Worm (Caenorhabditis elegans) whole organism, young adult: ENCODE measurements around the gene kvs-3.

Source experiments
- B0261.1 ChIP-seq: sonication (generic microtip); optimal IDR thresholded peaks from 2 replicates; lab custom pipeline; 2016; ENCODE audit warnings: mild to moderate bottlenecking, missing genetic modification characterization, moderate library complexity, missing compliant biosample characterization
- D2030.7 ChIP-seq: fragments of 200-800 bp; sonication (Bioruptor generic); IDR thresholded peaks from 2 replicates; pipeline ENCODE4 v1.3.6; 2022; ENCODE audit warnings: missing genetic modification reagents, missing genetic modification characterization, missing compliant biosample characterization
- F22D6.2 ChIP-seq: sonication (generic microtip); optimal IDR thresholded peaks from 2 replicates; lab custom pipeline; 2016; ENCODE audit warnings: mild to moderate bottlenecking, missing genetic modification characterization, missing compliant biosample characterization
- F33H1.4 ChIP-seq: fragments of 200-800 bp; sonication (Bioruptor generic); IDR thresholded peaks from 2 replicates; pipeline ENCODE4 v1.3.6; 2022; ENCODE audit warnings: missing genetic modification reagents, missing genetic modification characterization, missing compliant biosample characterization
- F37B4.10 ChIP-seq: fragments of 200-800 bp; sonication (Bioruptor generic); IDR thresholded peaks from 2 replicates; pipeline ENCODE4 v1.3.6; 2022; ENCODE audit warnings: missing genetic modification characterization, missing compliant biosample characterization
- F57C9.4 ChIP-seq: sonication (generic microtip); optimal IDR thresholded peaks from 2 replicates; lab custom pipeline; 2017; ENCODE audit warnings: mild to moderate bottlenecking, missing genetic modification characterization, missing compliant biosample characterization
- T07F8.4 ChIP-seq: sonication (generic microtip); optimal IDR thresholded peaks from 2 replicates; lab custom pipeline; 2016; ENCODE audit warnings: mild to moderate bottlenecking, missing genetic modification characterization, moderate library complexity, missing compliant biosample characterization
- aptf-2 ChIP-seq: fragments of 200-800 bp; sonication (Bioruptor generic); conservative IDR thresholded peaks from 2 replicates; pipeline ENCODE4 v1.3.6; 2022; ENCODE audit warnings: missing genetic modification reagents, missing genetic modification characterization, missing compliant biosample characterization
- attf-3 ChIP-seq: fragments of 200-800 bp; sonication (Bioruptor generic); conservative IDR thresholded peaks from 2 replicates; pipeline ENCODE4 v1.3.6; 2022; ENCODE audit warnings: missing genetic modification reagents, missing genetic modification characterization, missing compliant biosample characterization
- attf-5 ChIP-seq: fragments of 200-800 bp; sonication (Bioruptor generic); optimal IDR thresholded peaks from 2 replicates; lab custom pipeline; 2018; ENCODE audit warnings: mild to moderate bottlenecking, missing genetic modification characterization, missing compliant biosample characterization
- bed-1 ChIP-seq: fragments of 200-800 bp; sonication (Bioruptor generic); IDR thresholded peaks from 2 replicates; pipeline ENCODE4 v1.3.6; 2022; ENCODE audit warnings: missing genetic modification reagents, missing genetic modification characterization, missing compliant biosample characterization
- bed-2 ChIP-seq: fragments of 200-800 bp; sonication (Bioruptor generic); IDR thresholded peaks from 2 replicates; pipeline ENCODE4 v1.3.6; 2022; ENCODE audit warnings: missing genetic modification reagents, missing genetic modification characterization, missing compliant biosample characterization
- ccch-3 ChIP-seq: fragments of 200-800 bp; sonication (Bioruptor generic); optimal IDR thresholded peaks from 2 replicates; lab custom pipeline; 2018; ENCODE audit warnings: mild to moderate bottlenecking, missing genetic modification characterization, missing compliant biosample characterization
- cebp-1 ChIP-seq, 2 experiments: fragments of 200-800 bp in 1 of 2; sonication (Bioruptor generic) in 1 of 2; sonication (generic microtip) in 1 of 2; IDR thresholded peaks in 1 of 2; optimal IDR thresholded peaks in 1 of 2; 2 replicates each; pipeline versions ENCODE4 v1.3.6 to Lab custom; 2017 to 2022; ENCODE audit warnings: missing compliant biosample characterization in 2 of 2, missing genetic modification characterization in 2 of 2, mild to moderate bottlenecking in 1 of 2, missing genetic modification reagents in 1 of 2, moderate library complexity in 1 of 2
- cebp-2 ChIP-seq: fragments of 200-800 bp; sonication (Bioruptor generic); IDR thresholded peaks from 2 replicates; pipeline ENCODE4 v1.3.6; 2022; ENCODE audit warnings: missing genetic modification characterization, missing compliant biosample characterization
- ceh-100 ChIP-seq: fragments of 200-800 bp; sonication (Bioruptor generic); IDR thresholded peaks from 2 replicates; pipeline ENCODE4 v1.3.6; 2022; ENCODE audit warnings: missing genetic modification reagents, missing genetic modification characterization, missing compliant biosample characterization
- ceh-58 ChIP-seq: fragments of 200-800 bp; sonication (Bioruptor generic); IDR thresholded peaks from 2 replicates; pipeline ENCODE4 v1.3.6; 2022; ENCODE audit warnings: missing genetic modification characterization, missing compliant biosample characterization
- ceh-79 ChIP-seq: sonication (generic microtip); optimal IDR thresholded peaks from 2 replicates; lab custom pipeline; 2017; ENCODE audit warnings: mild to moderate bottlenecking, missing genetic modification characterization, missing compliant biosample characterization
- dox-1 ChIP-seq: fragments of 200-800 bp; sonication (Bioruptor generic); IDR thresholded peaks from 2 replicates; pipeline ENCODE4 v1.3.6; 2022; ENCODE audit warnings: missing genetic modification reagents, missing genetic modification characterization, missing compliant biosample characterization
- dpff-1 ChIP-seq: sonication (generic microtip); optimal IDR thresholded peaks from 2 replicates; lab custom pipeline; 2017; ENCODE audit warnings: mild to moderate bottlenecking, missing genetic modification characterization, missing compliant biosample characterization
- egl-18 ChIP-seq: fragments of 200-800 bp; sonication (Bioruptor generic); IDR thresholded peaks from 2 replicates; pipeline ENCODE4 v1.3.6; 2022; ENCODE audit warnings: missing genetic modification reagents, missing genetic modification characterization, missing compliant biosample characterization
- egl-44 ChIP-seq: fragments of 200-800 bp; sonication (Bioruptor generic); IDR thresholded peaks from 2 replicates; pipeline ENCODE4 v1.3.6; 2022; ENCODE audit warnings: missing genetic modification reagents, missing genetic modification characterization, missing compliant biosample characterization
- ets-4 ChIP-seq: fragments of 200-800 bp; sonication (Bioruptor generic); optimal IDR thresholded peaks from 2 replicates; lab custom pipeline; 2018; ENCODE audit warnings: mild to moderate bottlenecking, missing genetic modification characterization, missing compliant biosample characterization
- hmg-1.2 ChIP-seq: fragments of 200-800 bp; sonication (Bioruptor generic); IDR thresholded peaks from 2 replicates; pipeline ENCODE4 v1.3.6; 2022; ENCODE audit warnings: missing genetic modification reagents, missing genetic modification characterization, missing compliant biosample characterization
- hmg-20 ChIP-seq: fragments of 200-800 bp; sonication (Bioruptor generic); IDR thresholded peaks from 2 replicates; pipeline ENCODE4 v1.3.6; 2022; ENCODE audit warnings: missing genetic modification reagents, missing genetic modification characterization, missing compliant biosample characterization
- lin-35 ChIP-seq, 3 experiments: fragments of 150-350 bp in 2 of 3; sonication (generic microtip) in 1 of 3; optimal IDR thresholded peaks; 2 replicates each; lab custom pipeline; 2014 to 2018; ENCODE audit warnings: missing biosample characterization in 3 of 3, missing genetic modification characterization in 3 of 3, missing genetic modification reagents in 3 of 3
- lin-40 ChIP-seq: sonication (generic microtip); optimal IDR thresholded peaks from 2 replicates; lab custom pipeline; 2016; ENCODE audit warnings: missing genetic modification characterization, mild to moderate bottlenecking, missing compliant biosample characterization, missing genotype, missing genetic modification reagents
- lsl-1 ChIP-seq: fragments of 200-800 bp; sonication (Bioruptor generic); optimal IDR thresholded peaks from 2 replicates; lab custom pipeline; 2018; ENCODE audit warnings: mild to moderate bottlenecking, missing genetic modification characterization, moderate library complexity, missing compliant biosample characterization
- madf-6 ChIP-seq: fragments of 200-800 bp; sonication (Bioruptor generic); IDR thresholded peaks from 2 replicates; pipeline ENCODE4 v1.3.6; 2022; ENCODE audit warnings: missing genetic modification reagents, missing genetic modification characterization, missing compliant biosample characterization
- madf-8 ChIP-seq: fragments of 200-800 bp; sonication (Bioruptor generic); conservative IDR thresholded peaks from 2 replicates; pipeline ENCODE4 v1.3.6; 2022; ENCODE audit warnings: missing genetic modification reagents, missing genetic modification characterization, missing compliant biosample characterization
- mel-28 ChIP-seq: sonication (generic microtip); optimal IDR thresholded peaks from 2 replicates; lab custom pipeline; 2016; ENCODE audit warnings: borderline replicate concordance, mild to moderate bottlenecking, missing genetic modification characterization, missing compliant biosample characterization
- mes-4 ChIP-seq: sonication (generic microtip); optimal IDR thresholded peaks from 2 replicates; lab custom pipeline; 2016; ENCODE audit warnings: missing genotype, missing genetic modification characterization, missing compliant biosample characterization
- nhr-27 ChIP-seq: fragments of 200-800 bp; sonication (Bioruptor generic); optimal IDR thresholded peaks from 2 replicates; lab custom pipeline; 2018; ENCODE audit warnings: mild to moderate bottlenecking, missing genetic modification characterization, moderate library complexity, missing compliant biosample characterization
- pbrm-1 ChIP-seq: fragments of 200-800 bp; sonication (Bioruptor generic); IDR thresholded peaks from 2 replicates; pipeline ENCODE4 v1.3.6; 2022; ENCODE audit warnings: missing genetic modification reagents, missing genetic modification characterization, missing compliant biosample characterization
- pha-4 ChIP-seq: fragments of 150-350 bp; sonication (generic microtip); optimal IDR thresholded peaks from 2 replicates; lab custom pipeline; 2014; ENCODE audit warnings: missing biosample characterization, missing genetic modification reagents, missing genetic modification characterization
- rcor-1 ChIP-seq: fragments of 200-800 bp; sonication (Bioruptor generic); IDR thresholded peaks from 2 replicates; pipeline ENCODE4 v1.3.6; 2022; ENCODE audit warnings: missing genetic modification reagents, missing genetic modification characterization, missing compliant biosample characterization
- rpc-1 ChIP-seq, 2 experiments: fragments of 150-350 bp in 1 of 2; sonication (generic microtip) in 1 of 2; optimal IDR thresholded peaks; 2 replicates each; lab custom pipeline; 2014 to 2018; ENCODE audit warnings: missing biosample characterization in 1 of 2, missing genetic modification characterization in 1 of 2, missing genetic modification reagents in 1 of 2, missing genotype in 1 of 2
- sea-2 ChIP-seq: fragments of 200-800 bp; sonication (Bioruptor generic); IDR thresholded peaks from 2 replicates; pipeline ENCODE4 v1.3.6; 2022; ENCODE audit warnings: missing genetic modification characterization, missing compliant biosample characterization
- tlf-1 ChIP-seq: fragments of 200-800 bp; sonication (Bioruptor generic); optimal IDR thresholded peaks from 2 replicates; lab custom pipeline; 2018; ENCODE audit warnings: mild to moderate bottlenecking, missing genetic modification characterization, missing compliant biosample characterization
- ztf-26 ChIP-seq: sonication (generic microtip); optimal IDR thresholded peaks from 2 replicates; lab custom pipeline; 2017; ENCODE audit warnings: missing genetic modification characterization, missing compliant biosample characterization

kvs-3 gene

ce11 chrV:9274127-9275042 is 43.7 kb upstream of the kvs-3 start:
- TF ChIP-seq pbrm-1 (GFP tag; lab: Robert Waterston, UW): no peak
- no peak for TF ChIP-seq rpc-1 (optimal IDR thresholded peaks at IDR 0.05; lab: Kevin White, UChicago)
- no peak for TF ChIP-seq rpc-1 (tag; optimal IDR thresholded peaks at IDR 0.05; lab: Kevin White, UChicago)
- TF ChIP-seq dpff-1 (tag; lab: Kevin White, UChicago): no peak
- TF ChIP-seq lin-35 (GFP tag; optimal IDR thresholded peaks at IDR 0.05; lab: Kevin White, UChicago): no peak
- TF ChIP-seq aptf-2 (GFP tag; lab: Robert Waterston, UW): no peak
- no peak for TF ChIP-seq cebp-1 (GFP tag; IDR thresholded peaks at IDR 0.05; lab: Robert Waterston, UW)
- no peak for TF ChIP-seq cebp-1 (tag; optimal IDR thresholded peaks at IDR 0.05; lab: Kevin White, UChicago)
- TF ChIP-seq ets-4 (GFP tag; lab: Kevin White, UChicago): no peak
- no peak for TF ChIP-seq attf-5 (GFP tag; lab: Kevin White, UChicago)
- no peak for TF ChIP-seq bed-2 (GFP tag; lab: Robert Waterston, UW)
- TF ChIP-seq madf-6 (GFP tag; lab: Robert Waterston, UW): no peak
- TF ChIP-seq F57C9.4 (tag; lab: Kevin White, UChicago): no peak
- TF ChIP-seq lsl-1 (GFP tag; lab: Kevin White, UChicago): no peak
- no peak for TF ChIP-seq ccch-3 (GFP tag; lab: Kevin White, UChicago)
- TF ChIP-seq nhr-27: no peak
- no peak for TF ChIP-seq rcor-1 (GFP tag; lab: Robert Waterston, UW)
- no peak for TF ChIP-seq sea-2 (GFP tag; lab: Robert Waterston, UW)

- TF ChIP-seq dox-1: no peak
- no peak for TF ChIP-seq ceh-58 (GFP tag; lab: Robert Waterston, UW)
- TF ChIP-seq ets-4 (GFP tag; lab: Kevin White, UChicago): no peak
- no peak for TF ChIP-seq pha-4 (tag; lab: Kevin White, UChicago)
- no peak for TF ChIP-seq madf-8 (GFP tag; lab: Robert Waterston, UW)
- no peak for TF ChIP-seq egl-44 (GFP tag; lab: Robert Waterston, UW)
- no peak for TF ChIP-seq lin-40 (tag; lab: Kevin White, UChicago)
- TF ChIP-seq lsl-1 (GFP tag; lab: Kevin White, UChicago): no peak
- TF ChIP-seq dpff-1 (tag; lab: Kevin White, UChicago): no peak
- TF ChIP-seq bed-1 (GFP tag; lab: Robert Waterston, UW): no peak
- no peak for TF ChIP-seq ceh-79
- TF ChIP-seq ceh-100 (GFP tag; lab: Robert Waterston, UW): no peak
- TF ChIP-seq hmg-20: no peak
- TF ChIP-seq aptf-2 (GFP tag; lab: Robert Waterston, UW): no peak
- no peak for TF ChIP-seq cebp-2 (GFP tag; lab: Robert Waterston, UW)
- TF ChIP-seq cebp-1 (GFP tag; IDR thresholded peaks at IDR 0.05; lab: Robert Waterston, UW): no peak
- no peak for TF ChIP-seq cebp-1 (tag; optimal IDR thresholded peaks at IDR 0.05; lab: Kevin White, UChicago)
- no peak for TF ChIP-seq egl-18 (GFP tag; lab: Robert Waterston, UW)
- TF ChIP-seq D2030.7 (GFP tag; lab: Robert Waterston, UW): no peak
These were observed 36.0 kb upstream of the kvs-3 start, which contains the start of gene hlh-10 for ce11 chrV:9282110-9282509. hlh-10 (minus strand) TSS chrV:9282210.

ce11 chrV:9283452-9283851 is 34.7 kb upstream of the kvs-3 start:
- TF ChIP-seq hmg-1.2 (GFP tag; lab: Robert Waterston, UW) (no peak), attf-3 (GFP tag; lab: Robert Waterston, UW) (no peak), ztf-26 (tag; lab: Kevin White, UChicago) (no peak), tlf-1 (GFP tag; lab: Kevin White, UChicago) (no peak), pbrm-1 (GFP tag; lab: Robert Waterston, UW) (no peak), dpff-1 (tag; lab: Kevin White, UChicago) (no peak), mes-4 (tag; lab: Kevin White, UChicago) (no peak), sea-2 (GFP tag; lab: Robert Waterston, UW) (no peak), B0261.1 (tag; lab: Kevin White, UChicago) (no peak), F22D6.2 (tag; lab: Kevin White, UChicago) (no peak), F33H1.4 (GFP tag; lab: Robert Waterston, UW) (no peak), mel-28 (tag; lab: Kevin White, UChicago) (no peak), F37B4.10 (GFP tag; lab: Robert Waterston, UW) (no peak), T07F8.4 (tag; lab: Kevin White, UChicago) (no peak)
